Worm (Caenorhabditis elegans) whole organism, L4/young adult: Measurements from ENCODE around the gene C07C7.1.

ENCODE experiments used
- dao-5 ChIP-seq: sonication (generic microtip); optimal IDR thresholded peaks from 2 replicates; lab custom pipeline; 2016; ENCODE audit warnings: missing genotype, missing genetic modification characterization, moderate library complexity, missing compliant biosample characterization
- him-1 ChIP-seq: sonication (generic microtip); optimal IDR thresholded peaks from 2 replicates; lab custom pipeline; 2016; ENCODE audit warnings: missing genotype, missing genetic modification reagents, missing genetic modification characterization, missing compliant biosample characterization

DNA sequence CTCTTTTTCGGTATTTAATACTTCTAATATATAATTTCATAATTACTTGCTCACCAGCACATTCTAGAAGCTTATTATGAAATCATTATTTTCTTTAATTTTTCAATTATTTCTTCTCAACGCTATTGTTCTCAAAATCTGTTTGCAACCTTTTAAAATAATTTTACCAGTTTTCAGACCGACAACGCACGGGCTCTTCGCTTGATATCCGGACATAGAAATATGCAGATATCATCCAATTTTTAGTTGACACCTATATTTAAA lies 15.2 kb downstream of the C07C7.1 start, which contains the start of gene wnk-1:
- TF ChIP-seq dao-5 (tag; lab: Kevin White, UChicago), result no peak
- no peak for TF ChIP-seq him-1 (tag; lab: Kevin White, UChicago)
